Fruit fly (Drosophila melanogaster): ENCODE results near the gene CG4935.

DNA sequence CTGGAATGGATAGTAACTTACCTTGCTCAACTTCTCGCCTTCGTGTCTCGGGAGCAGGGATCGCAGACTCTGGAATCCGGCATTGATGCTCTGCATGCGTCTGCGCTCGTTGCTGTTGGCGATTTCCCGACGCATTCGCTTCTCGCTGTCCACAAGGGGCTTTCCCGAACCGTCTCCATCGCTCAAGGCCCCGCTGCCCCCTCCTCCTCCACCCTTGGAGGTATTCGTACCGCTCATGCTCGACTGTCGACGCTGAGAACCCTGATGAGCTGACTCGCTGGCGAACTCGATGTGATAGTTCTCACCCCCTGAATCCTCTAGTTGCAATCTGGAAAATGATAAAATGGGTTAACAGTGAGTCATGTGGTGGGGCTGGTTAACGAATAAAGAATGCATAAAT, 16.9 kb downstream of the CG4935 start:
- no peak for TF ChIP-seq usp (GFP tag; optimal IDR thresholded peaks at IDR 0.05)
- no peak for TF ChIP-seq psq (optimal IDR thresholded peaks at IDR 0.05)
- TF ChIP-seq CG8478 (optimal IDR thresholded peaks at IDR 0.05): no peak
- TF ChIP-seq pan (optimal IDR thresholded peaks at IDR 0.05): no peak
- TF ChIP-seq EcR (GFP tag; optimal IDR thresholded peaks at IDR 0.05): no peak
- TF ChIP-seq Dll (optimal IDR thresholded peaks at IDR 0.05): no peak

Measured in whole organism.